Fruit fly (Drosophila melanogaster) whole organism, wandering third instar larva: ENCODE results near the gene Cdep.

Experiments used
- Abd-B ChIP-seq: fragments of >200 bp; optimal IDR thresholded peaks from 2 replicates; lab custom pipeline; 2017; ENCODE audit warnings: missing biosample characterization, missing genetic modification characterization
- CG32264 ChIP-seq: fragments of 200-800 bp; sonication (Bioruptor generic); optimal IDR thresholded peaks from 2 replicates; lab custom pipeline; 2016; ENCODE audit warnings: missing biosample characterization, missing genetic modification characterization
- CG9705 ChIP-seq: fragments of 200-800 bp; sonication (Bioruptor generic); optimal IDR thresholded peaks from 2 replicates; lab custom pipeline; 2018; ENCODE audit warnings: missing biosample characterization, mild to moderate bottlenecking, missing genetic modification characterization
- CrebA ChIP-seq: fragments of 200-800 bp; sonication (Bioruptor generic); optimal IDR thresholded peaks from 2 replicates; lab custom pipeline; 2016; ENCODE audit warnings: missing biosample characterization, mild to moderate bottlenecking, missing genetic modification characterization, borderline replicate concordance
- Dfd ChIP-seq: fragments of >200 bp; optimal IDR thresholded peaks from 2 replicates; lab custom pipeline; 2017; ENCODE audit warnings: missing biosample characterization, missing genetic modification characterization
- Dif ChIP-seq: fragments of 200-275, 200-300 bp; sonication (Bioruptor generic); optimal IDR thresholded peaks from 2 replicates; lab custom pipeline; 2018; ENCODE audit warnings: missing biosample characterization, missing genetic modification characterization; ENCODE audit not compliant: partially characterized antibody
- GATAd ChIP-seq: sonication (Bioruptor generic); optimal IDR thresholded peaks from 2 replicates; lab custom pipeline; 2016; ENCODE audit warnings: missing biosample characterization, missing genetic modification characterization
- HLH106 ChIP-seq: fragments of 200-800 bp; optimal IDR thresholded peaks from 3 replicates; lab custom pipeline; 2019; ENCODE audit warnings: missing biosample characterization, mild to moderate bottlenecking, missing genetic modification characterization, moderate library complexity
- Hnf4 ChIP-seq: fragments of 200-800 bp; sonication (Bioruptor generic); optimal IDR thresholded peaks from 2 replicates; lab custom pipeline; 2016; ENCODE audit warnings: missing biosample characterization, mild to moderate bottlenecking, missing genetic modification characterization
- Hr78 ChIP-seq: fragments of >200 bp; optimal IDR thresholded peaks from 2 replicates; lab custom pipeline; 2017; ENCODE audit warnings: missing biosample characterization, missing genetic modification characterization
- Hr83 ChIP-seq: fragments of 200-300 bp; sonication (Bioruptor generic); optimal IDR thresholded peaks from 2 replicates; lab custom pipeline; 2016; ENCODE audit warnings: missing biosample characterization, mild to moderate bottlenecking, missing genetic modification characterization, moderate library complexity; ENCODE audit not compliant: poor library complexity, severe bottlenecking
- Jra ChIP-seq: sonication (Bioruptor generic); optimal IDR thresholded peaks from 2 replicates; lab custom pipeline; 2016; ENCODE audit warnings: missing biosample characterization, missing genetic modification characterization
- Mio ChIP-seq: sonication (Bioruptor generic); optimal IDR thresholded peaks from 2 replicates; lab custom pipeline; 2016; ENCODE audit warnings: missing biosample characterization, missing genetic modification characterization
- Myc ChIP-seq: fragments of >200 bp; optimal IDR thresholded peaks from 2 replicates; lab custom pipeline; 2017
- N ChIP-seq: fragments of >200 bp; optimal IDR thresholded peaks from 2 replicates; lab custom pipeline; 2018; ENCODE audit warnings: missing biosample characterization, missing external identifiers, missing genetic modification characterization
- OdsH ChIP-seq: fragments of 200-800 bp; sonication (Bioruptor generic); optimal IDR thresholded peaks from 2 replicates; lab custom pipeline; 2016; ENCODE audit warnings: missing biosample characterization, mild to moderate bottlenecking, missing genetic modification characterization
- Rel ChIP-seq, 2 experiments: fragments of 200-800 bp; sonication (Bioruptor generic) in 1 of 2; optimal IDR thresholded peaks; 2 replicates in 1 of 2; 3 replicates in 1 of 2; lab custom pipeline; 2016 to 2019; ENCODE audit warnings: mild to moderate bottlenecking in 2 of 2, missing biosample characterization in 2 of 2, missing genetic modification characterization in 2 of 2, moderate library complexity in 1 of 2
- Sp1 ChIP-seq: fragments of 200-800 bp; sonication (Bioruptor generic); optimal IDR thresholded peaks from 3 replicates; lab custom pipeline; 2019; ENCODE audit warnings: missing biosample characterization, mild to moderate bottlenecking, missing genetic modification characterization, moderate library complexity
- Vsx2 ChIP-seq: fragments of 200-300, 225-300 bp; sonication (Bioruptor generic); optimal IDR thresholded peaks from 2 replicates; lab custom pipeline; 2018; ENCODE audit warnings: missing biosample characterization, missing genetic modification characterization; ENCODE audit not compliant: partially characterized antibody
- br ChIP-seq: fragments of 200-800 bp; sonication (Bioruptor generic); optimal IDR thresholded peaks from 2 replicates; lab custom pipeline; 2016; ENCODE audit warnings: missing biosample characterization, missing genetic modification characterization
- brk ChIP-seq: fragments of 200-800 bp; sonication (Bioruptor generic); optimal IDR thresholded peaks from 2 replicates; lab custom pipeline; 2016; ENCODE audit warnings: missing biosample characterization, mild to moderate bottlenecking, missing genetic modification characterization
- dl ChIP-seq, 2 experiments: fragments of 175-275, 200-275 bp in 1 of 2; fragments of 200-275 bp in 1 of 2; sonication (Bioruptor generic); optimal IDR thresholded peaks; lab custom pipeline; 2018; ENCODE audit warnings: mild to moderate bottlenecking in 2 of 2, missing biosample characterization in 2 of 2, missing genetic modification characterization in 2 of 2, moderate library complexity in 2 of 2; ENCODE audit not compliant: partially characterized antibody in 2 of 2, insufficient read depth in 1 of 2
- dmrt93B ChIP-seq: fragments of 200-800 bp; sonication (Bioruptor generic); optimal IDR thresholded peaks from 2 replicates; lab custom pipeline; 2018; ENCODE audit warnings: missing biosample characterization, mild to moderate bottlenecking, missing genetic modification characterization
- dsf ChIP-seq: sonication (Bioruptor generic); optimal IDR thresholded peaks from 2 replicates; lab custom pipeline; 2016; ENCODE audit warnings: missing biosample characterization, missing genetic modification characterization, borderline replicate concordance
- ey ChIP-seq: fragments of 200-800 bp; sonication (Bioruptor generic); optimal IDR thresholded peaks from 2 replicates; lab custom pipeline; 2016; ENCODE audit warnings: missing biosample characterization, missing genetic modification characterization
- foxo ChIP-seq, 2 experiments: fragments of 200-800 bp; sonication (Bioruptor generic); optimal IDR thresholded peaks; 2 replicates in 1 of 2; 3 replicates in 1 of 2; lab custom pipeline; 2016 to 2017; ENCODE audit warnings: missing biosample characterization in 2 of 2, missing genetic modification characterization in 2 of 2
- fru ChIP-seq: fragments of 200-800 bp; sonication (Bioruptor generic); optimal IDR thresholded peaks from 3 replicates; lab custom pipeline; 2016; ENCODE audit warnings: missing biosample characterization, mild to moderate bottlenecking, missing genetic modification characterization
- h ChIP-seq: fragments of 200-800 bp; sonication (Bioruptor generic); optimal IDR thresholded peaks from 3 replicates; lab custom pipeline; 2016; ENCODE audit warnings: missing biosample characterization, mild to moderate bottlenecking, missing genetic modification characterization
- jim ChIP-seq: fragments of 175-275, 200-325 bp; sonication (Bioruptor generic); optimal IDR thresholded peaks from 2 replicates; lab custom pipeline; 2016; ENCODE audit warnings: missing biosample characterization, mild to moderate bottlenecking, missing genetic modification characterization
- lola ChIP-seq: fragments of >200 bp; optimal IDR thresholded peaks from 2 replicates; lab custom pipeline; 2017; ENCODE audit warnings: missing biosample characterization, missing genetic modification characterization
- pan ChIP-seq: fragments of >200 bp; optimal IDR thresholded peaks from 2 replicates; lab custom pipeline; 2017
- psq ChIP-seq: fragments of 200-800 bp; sonication (Bioruptor generic); optimal IDR thresholded peaks from 3 replicates; lab custom pipeline; 2017; ENCODE audit warnings: missing biosample characterization, mild to moderate bottlenecking, missing genetic modification characterization, moderate library complexity
- rgr ChIP-seq: fragments of 200-800 bp; sonication (Bioruptor generic); optimal IDR thresholded peaks from 3 replicates; lab custom pipeline; 2016; ENCODE audit warnings: missing biosample characterization, mild to moderate bottlenecking, missing genetic modification characterization
- sage ChIP-seq: fragments of 200-800 bp; sonication (Bioruptor generic); optimal IDR thresholded peaks from 2 replicates; lab custom pipeline; 2016; ENCODE audit warnings: missing biosample characterization, mild to moderate bottlenecking, missing genetic modification characterization
- sv ChIP-seq: fragments of 200-800 bp; sonication (Bioruptor generic); optimal IDR thresholded peaks from 3 replicates; lab custom pipeline; 2016; ENCODE audit warnings: missing biosample characterization, missing genetic modification characterization
- tai ChIP-seq: sonication (Bioruptor generic); optimal IDR thresholded peaks from 2 replicates; lab custom pipeline; 2016; ENCODE audit warnings: missing biosample characterization, missing genetic modification characterization
- usp ChIP-seq: fragments of >200 bp; optimal IDR thresholded peaks from 2 replicates; lab custom pipeline; 2017; ENCODE audit warnings: missing biosample characterization, missing genetic modification characterization
- woc ChIP-seq: sonication (Bioruptor generic); optimal IDR thresholded peaks from 2 replicates; lab custom pipeline; 2016; ENCODE audit warnings: missing biosample characterization, mild to moderate bottlenecking, missing genetic modification characterization

The Cdep gene

dm6 chr3R:4957812-4958211 lies 47.5 kb downstream of the Cdep start:
- TF ChIP-seq h (GFP tag; lab: Kevin White, UChicago) (no peak), dsf (no peak), Hr83 (GFP tag; lab: Kevin White, UChicago) (no peak), fru (no peak), woc (GFP tag; lab: Kevin White, UChicago) (no peak), Dif (no peak), jim (GFP tag; lab: Kevin White, UChicago) (no peak), pan (lab: Kevin White, UChicago) (no peak), Rel (GFP tag; optimal IDR thresholded peaks at IDR 0.05; lab: Kevin White, UChicago) (no peak), Rel (tag; optimal IDR thresholded peaks at IDR 0.05; lab: Kevin White, UChicago) (no peak), Hr78 (no peak), lola (GFP tag; lab: Kevin White, UChicago) (no peak), br (GFP tag; lab: Kevin White, UChicago) (no peak), Abd-B (GFP tag; lab: Kevin White, UChicago) (no peak), Sp1 (GFP tag; lab: Kevin White, UChicago) (no peak), Mio (GFP tag; lab: Kevin White, UChicago) (no peak), GATAd (GFP tag; lab: Kevin White, UChicago) (no peak), OdsH (GFP tag; lab: Kevin White, UChicago) (no peak)
- TF ChIP-seq, all 38 proteins: peak for 0

- TF ChIP-seq CG32264 (GFP tag; lab: Kevin White, UChicago) (no peak), dsf (no peak), Hnf4 (GFP tag; lab: Kevin White, UChicago) (no peak), rgr (GFP tag; lab: Kevin White, UChicago) (no peak), usp (no peak), Rel (GFP tag; optimal IDR thresholded peaks at IDR 0.05; lab: Kevin White, UChicago) (no peak), Rel (tag; optimal IDR thresholded peaks at IDR 0.05; lab: Kevin White, UChicago) (no peak), N (GFP tag; lab: Kevin White, UChicago) (no peak), CrebA (GFP tag; lab: Kevin White, UChicago) (no peak), pan (lab: Kevin White, UChicago) (no peak), sage (no peak), psq (GFP tag; lab: Kevin White, UChicago) (no peak), Hr78 (no peak), brk (GFP tag; lab: Kevin White, UChicago) (no peak), GATAd (GFP tag; lab: Kevin White, UChicago) (no peak), br (GFP tag; lab: Kevin White, UChicago) (no peak), woc (GFP tag; lab: Kevin White, UChicago) (no peak)
Observed at dm6 chr3R:4960107-4960506, 49.8 kb downstream of the Cdep start.

dm6 chr3R:4960898-4961819 lies 50.8 kb downstream of the Cdep start, which contains the start of gene Jhbp2:
Gene Jhbp2 (minus strand): TSS chr3R:4961351.
- peak; percentile 20 for TF ChIP-seq rgr (GFP tag; lab: Kevin White, UChicago)
- no peak for TF ChIP-seq jim (GFP tag; lab: Kevin White, UChicago)
- TF ChIP-seq tai (GFP tag; lab: Kevin White, UChicago): no peak
- TF ChIP-seq GATAd (GFP tag; lab: Kevin White, UChicago): no peak
- TF ChIP-seq CG9705 (GFP tag; lab: Kevin White, UChicago): no peak
- TF ChIP-seq br (GFP tag; lab: Kevin White, UChicago): peak; percentile 11
- TF ChIP-seq dmrt93B (GFP tag; lab: Kevin White, UChicago): no peak
- no peak for TF ChIP-seq pan (lab: Kevin White, UChicago)
- no peak for TF ChIP-seq Rel (GFP tag; optimal IDR thresholded peaks at IDR 0.05; lab: Kevin White, UChicago)
- no peak for TF ChIP-seq Rel (tag; optimal IDR thresholded peaks at IDR 0.05; lab: Kevin White, UChicago)
- TF ChIP-seq fru: peak; percentile 57
- TF ChIP-seq Sp1 (GFP tag; lab: Kevin White, UChicago): peak; percentile 14
- no peak for TF ChIP-seq dl (GFP tag; optimal IDR thresholded peaks at IDR 0.05; lab: Kevin White, UChicago; ENCODE audit: insufficient read depth in 1 of 2, partially characterized antibody in 2 of 2)
- peak; percentile 53 for TF ChIP-seq psq (GFP tag; lab: Kevin White, UChicago)
- TF ChIP-seq Hr78: no peak
- no peak for TF ChIP-seq N (GFP tag; lab: Kevin White, UChicago)
- no peak for TF ChIP-seq Dfd
- TF ChIP-seq OdsH (GFP tag; lab: Kevin White, UChicago): peak; percentile 19
- no peak for TF ChIP-seq usp
- no peak for TF ChIP-seq dsf
- no peak for TF ChIP-seq Abd-B (GFP tag; lab: Kevin White, UChicago)
- peak; percentile 25 for TF ChIP-seq ey (GFP tag; lab: Kevin White, UChicago)
- no peak for TF ChIP-seq sv
- no peak for TF ChIP-seq CG32264 (GFP tag; lab: Kevin White, UChicago)
- no peak for TF ChIP-seq Myc (lab: Kevin White, UChicago)
- TF ChIP-seq lola (GFP tag; lab: Kevin White, UChicago): no peak
- TF ChIP-seq sage: no peak
- no peak for TF ChIP-seq CrebA (GFP tag; lab: Kevin White, UChicago)
- TF ChIP-seq Jra (GFP tag; lab: Kevin White, UChicago): no peak
- TF ChIP-seq Hr83 (GFP tag; lab: Kevin White, UChicago): no peak
- TF ChIP-seq h (GFP tag; lab: Kevin White, UChicago): peak; percentile 49
- peak; percentile 28 for TF ChIP-seq woc (GFP tag; lab: Kevin White, UChicago)
- TF ChIP-seq Hnf4 (GFP tag; lab: Kevin White, UChicago): no peak
- TF ChIP-seq Mio (GFP tag; lab: Kevin White, UChicago): no peak
- no peak for TF ChIP-seq Vsx2 (GFP tag; lab: Kevin White, UChicago)
- no peak for TF ChIP-seq brk (GFP tag; lab: Kevin White, UChicago)
- TF ChIP-seq foxo (GFP tag; optimal IDR thresholded peaks at IDR 0.05; lab: Kevin White, UChicago): peak in 1 of 2 experiments; percentile 45
- TF ChIP-seq HLH106 (tag; lab: Kevin White, UChicago): peak; percentile 22
- TF ChIP-seq Dif: no peak
